Worm (Caenorhabditis elegans) whole organism, late embryonic: ENCODE measurements around the gene clc-18.

Experiments
- F13H6.1 ChIP-seq: sonication (generic microtip); optimal IDR thresholded peaks from 2 replicates; lab custom pipeline; 2016; ENCODE audit warnings: missing genetic modification characterization, missing compliant biosample characterization
- ceh-18 ChIP-seq: sonication (generic microtip); optimal IDR thresholded peaks from 2 replicates; lab custom pipeline; 2016; ENCODE audit warnings: missing genetic modification characterization, missing compliant biosample characterization
- fkh-10 ChIP-seq: fragments of 150-350 bp; optimal IDR thresholded peaks from 2 replicates; lab custom pipeline; 2014; ENCODE audit warnings: missing biosample characterization, missing genetic modification reagents, missing genetic modification characterization
- hlh-30 ChIP-seq: sonication (generic microtip); optimal IDR thresholded peaks from 2 replicates; lab custom pipeline; 2017; ENCODE audit warnings: antibody characterized with exemption, missing genetic modification characterization, missing compliant biosample characterization; ENCODE audit not compliant: insufficient read depth
- hlh-8 ChIP-seq: sonication (generic microtip); optimal IDR thresholded peaks from 2 replicates; lab custom pipeline; 2016; ENCODE audit warnings: missing genotype, missing genetic modification characterization, missing compliant biosample characterization
- madf-2 ChIP-seq: sonication (generic microtip); optimal IDR thresholded peaks from 2 replicates; lab custom pipeline; 2017; ENCODE audit warnings: missing genetic modification characterization, missing compliant biosample characterization
- mec-3 ChIP-seq: sonication (generic microtip); optimal IDR thresholded peaks from 2 replicates; lab custom pipeline; 2016; ENCODE audit warnings: borderline replicate concordance, missing genetic modification characterization, missing compliant biosample characterization
- nhr-11 ChIP-seq: fragments of 150-350 bp; optimal IDR thresholded peaks from 2 replicates; lab custom pipeline; 2014; ENCODE audit warnings: missing biosample characterization, missing genetic modification characterization
- odd-2 ChIP-seq: sonication (generic microtip); optimal IDR thresholded peaks from 2 replicates; lab custom pipeline; 2017; ENCODE audit warnings: antibody characterized with exemption, mild to moderate bottlenecking, missing genetic modification characterization, missing compliant biosample characterization
- syd-9 ChIP-seq: sonication (generic microtip); optimal IDR thresholded peaks from 2 replicates; lab custom pipeline; 2016; ENCODE audit warnings: mild to moderate bottlenecking, missing genetic modification characterization, moderate library complexity, missing compliant biosample characterization
- ttx-3 ChIP-seq: sonication (generic microtip); optimal IDR thresholded peaks from 2 replicates; lab custom pipeline; 2016; ENCODE audit warnings: missing genetic modification reagents, missing genetic modification characterization, missing compliant biosample characterization

- TF ChIP-seq ttx-3 (tag; lab: Kevin White, UChicago) (no peak), mec-3 (no peak), fkh-10 (GFP tag; lab: Kevin White, UChicago) (no peak), ceh-18 (tag; lab: Kevin White, UChicago) (no peak), hlh-30 (tag; lab: Kevin White, UChicago) (no peak), nhr-11 (no peak), madf-2 (no peak), odd-2 (tag; lab: Kevin White, UChicago) (no peak), hlh-8 (tag; lab: Kevin White, UChicago) (no peak), syd-9 (no peak), F13H6.1 (no peak)
Observed at ce11 chrV:4127435-4127834, 17.7 kb upstream of the clc-18 start, which contains the start of gene T05B4.13.
